Worm (Caenorhabditis elegans) whole organism, midembryonic: ENCODE data around the gene atln-1.
"Not testable (repeated sequence)": the region's sequence is repeated elsewhere in the genome, so short reads cannot be mapped to it uniquely, and the experiment has no call there.

Source experiments
- T22C8.4 ChIP-seq: fragments of 200-800 bp; sonication (Bioruptor generic); IDR thresholded peaks from 2 replicates; pipeline ENCODE4 v1.3.6; 2022; ENCODE audit warnings: missing genetic modification characterization, missing compliant biosample characterization
- cog-1 ChIP-seq: sonication (generic microtip); optimal IDR thresholded peaks from 2 replicates; lab custom pipeline; 2016; ENCODE audit warnings: missing genetic modification characterization, missing compliant biosample characterization
- flt-1 ChIP-seq: fragments of 200-800 bp; sonication (Bioruptor generic); IDR thresholded peaks from 2 replicates; pipeline ENCODE4 v1.3.6; 2022; ENCODE audit warnings: missing genetic modification characterization, missing compliant biosample characterization
- klf-2 ChIP-seq: fragments of 200-800 bp; sonication (Bioruptor generic); conservative IDR thresholded peaks from 2 replicates; pipeline ENCODE4 v1.3.6; 2022; ENCODE audit warnings: missing genetic modification reagents, missing genetic modification characterization, missing compliant biosample characterization
- med-1 ChIP-seq: sonication (generic microtip); optimal IDR thresholded peaks from 2 replicates; lab custom pipeline; 2017; ENCODE audit warnings: missing genetic modification characterization, mild to moderate bottlenecking, missing compliant biosample characterization, antibody characterized with exemption, missing genetic modification reagents; ENCODE audit not compliant: insufficient read depth
- ref-1 ChIP-seq: fragments of 200-800 bp; sonication (Bioruptor generic); conservative IDR thresholded peaks from 2 replicates; pipeline ENCODE4 v1.3.6; 2022; ENCODE audit warnings: missing genetic modification reagents, missing genetic modification characterization, missing compliant biosample characterization
- tab-1 ChIP-seq: fragments of 200-800 bp; sonication (Bioruptor generic); IDR thresholded peaks from 2 replicates; pipeline ENCODE4 v1.3.6; 2022; ENCODE audit warnings: missing genetic modification characterization, missing compliant biosample characterization
- ztf-23 ChIP-seq: fragments of 200-800 bp; sonication (Bioruptor generic); IDR thresholded peaks from 2 replicates; pipeline ENCODE4 v1.3.6; 2022; ENCODE audit warnings: missing genetic modification reagents, missing genetic modification characterization, missing compliant biosample characterization
- ztf-29 ChIP-seq: fragments of 200-800 bp; sonication (Bioruptor generic); IDR thresholded peaks from 2 replicates; pipeline ENCODE4 v1.3.6; 2022; ENCODE audit warnings: missing genetic modification reagents, missing genetic modification characterization, missing compliant biosample characterization

The atln-1 gene

ce11 chrIV:2799389-2799788, 10.9 kb downstream of the atln-1 start, which contains the start of gene Y54G2A.10:
Y54G2A.10 (plus strand) TSS chrIV:2799689.
- no peak for TF ChIP-seq flt-1 (GFP tag; lab: Robert Waterston, UW)
- no peak for TF ChIP-seq ref-1 (GFP tag; lab: Robert Waterston, UW)
- no peak for TF ChIP-seq tab-1 (GFP tag; lab: Robert Waterston, UW)
- TF ChIP-seq ztf-29 (GFP tag; lab: Robert Waterston, UW): no peak
- TF ChIP-seq T22C8.4 (GFP tag; lab: Robert Waterston, UW): no peak
- no peak for TF ChIP-seq ztf-23 (GFP tag; lab: Robert Waterston, UW)
- TF ChIP-seq cog-1 (tag; lab: Kevin White, UChicago): no peak
- no peak for TF ChIP-seq med-1 (GFP tag; lab: Kevin White, UChicago)

ce11 chrIV:2799890-2800289, 11.4 kb downstream of the atln-1 start:
- TF ChIP-seq ztf-23 (GFP tag; lab: Robert Waterston, UW) (no peak), flt-1 (GFP tag; lab: Robert Waterston, UW) (no peak), cog-1 (tag; lab: Kevin White, UChicago) (no peak), tab-1 (GFP tag; lab: Robert Waterston, UW) (no peak), ztf-29 (GFP tag; lab: Robert Waterston, UW) (no peak), T22C8.4 (GFP tag; lab: Robert Waterston, UW) (no peak), med-1 (GFP tag; lab: Kevin White, UChicago) (no peak), ref-1 (GFP tag; lab: Robert Waterston, UW) (no peak), klf-2 (GFP tag; lab: Robert Waterston, UW) (no peak)

- TF ChIP-seq ztf-29 (GFP tag; lab: Robert Waterston, UW): peak; percentile 55; the same call in 1 of the 2 replicates
- peak; percentile 69; the same call in 1 of the 2 replicates for TF ChIP-seq tab-1 (GFP tag; lab: Robert Waterston, UW)
- TF ChIP-seq flt-1 (GFP tag; lab: Robert Waterston, UW): no peak
- peak; percentile 69; the same call in 1 of the 2 replicates for TF ChIP-seq ztf-23 (GFP tag; lab: Robert Waterston, UW)
- no peak for TF ChIP-seq ref-1 (GFP tag; lab: Robert Waterston, UW)
Observed at ce11 chrIV:2801004-2801403, 12.5 kb downstream of the atln-1 start.

- not testable (repeated sequence) for TF ChIP-seq klf-2, ztf-23, tab-1 (GFP tag; lab: Robert Waterston, UW)
Observed at ce11 chrIV:2801558-2801957, 13.1 kb downstream of the atln-1 start, which contains the start of gene Y54G2A.44. Y54G2A.44 (plus strand) TSS chrIV:2801858.

ce11 chrIV:2802193-2802592, 13.7 kb downstream of the atln-1 start:
- peak; percentile 75; the same call in 1 of the 2 replicates for TF ChIP-seq tab-1 (GFP tag; lab: Robert Waterston, UW)
- TF ChIP-seq flt-1 (GFP tag; lab: Robert Waterston, UW): peak; percentile 63
- TF ChIP-seq ref-1 (GFP tag; lab: Robert Waterston, UW): peak; percentile 54; the same call in 1 of the 2 replicates
- 0 out of 2 replicates have a peak, but pooled peaks have one; percentile 14 for TF ChIP-seq ztf-29 (GFP tag; lab: Robert Waterston, UW)
- TF ChIP-seq klf-2 (GFP tag; lab: Robert Waterston, UW): peak; percentile 61; the same call in 1 of the 2 replicates
- no peak for TF ChIP-seq cog-1 (tag; lab: Kevin White, UChicago)
- peak; percentile 74; the same call in 1 of the 2 replicates for TF ChIP-seq ztf-23 (GFP tag; lab: Robert Waterston, UW)
- no peak for TF ChIP-seq med-1 (GFP tag; lab: Kevin White, UChicago)
- no peak for TF ChIP-seq T22C8.4 (GFP tag; lab: Robert Waterston, UW)

- TF ChIP-seq T22C8.4 (GFP tag; lab: Robert Waterston, UW) (no peak), flt-1 (GFP tag; lab: Robert Waterston, UW) (no peak), ref-1 (GFP tag; lab: Robert Waterston, UW) (no peak), ztf-23 (GFP tag; lab: Robert Waterston, UW) (no peak), ztf-29 (GFP tag; lab: Robert Waterston, UW) (no peak), tab-1 (GFP tag; lab: Robert Waterston, UW) (no peak), cog-1 (tag; lab: Kevin White, UChicago) (no peak), klf-2 (GFP tag; lab: Robert Waterston, UW) (no peak), med-1 (GFP tag; lab: Kevin White, UChicago) (no peak)
Observed at ce11 chrIV:2803652-2804051, 15.2 kb downstream of the atln-1 start, which contains the start of gene Y54G2A.32. Y54G2A.32 (plus strand) TSS chrIV:2803952.

ce11 chrIV:2805525-2805924, 17.0 kb downstream of the atln-1 start, which contains the start of gene Y54G2A.45:
Y54G2A.45 (plus strand) TSS chrIV:2805857.
- TF ChIP-seq cog-1 (tag; lab: Kevin White, UChicago): peak; percentile 39
- TF ChIP-seq ztf-23 (GFP tag; lab: Robert Waterston, UW): peak; percentile 74
- no peak for TF ChIP-seq ztf-29 (GFP tag; lab: Robert Waterston, UW)
- peak; percentile 82 for TF ChIP-seq tab-1 (GFP tag; lab: Robert Waterston, UW)
- no peak for TF ChIP-seq klf-2 (GFP tag; lab: Robert Waterston, UW)
- peak; percentile 65 for TF ChIP-seq T22C8.4 (GFP tag; lab: Robert Waterston, UW)
- TF ChIP-seq ref-1 (GFP tag; lab: Robert Waterston, UW): peak; percentile 69
- no peak for TF ChIP-seq med-1 (GFP tag; lab: Kevin White, UChicago)
- TF ChIP-seq flt-1 (GFP tag; lab: Robert Waterston, UW): peak; percentile 90

ce11 chrIV:2808154-2808553, 19.7 kb downstream of the atln-1 start:
- TF ChIP-seq T22C8.4 (GFP tag; lab: Robert Waterston, UW) (no peak), flt-1 (GFP tag; lab: Robert Waterston, UW) (peak; percentile 44; the same call in 1 of the 2 replicates), cog-1 (tag; lab: Kevin White, UChicago) (no peak), ref-1 (GFP tag; lab: Robert Waterston, UW) (no peak), ztf-29 (GFP tag; lab: Robert Waterston, UW) (no peak), med-1 (GFP tag; lab: Kevin White, UChicago) (no peak), ztf-23 (GFP tag; lab: Robert Waterston, UW) (no peak; the same call in 1 of the 2 replicates), tab-1 (GFP tag; lab: Robert Waterston, UW) (0 out of 2 replicates have a peak, but pooled peaks have one; percentile 58), klf-2 (GFP tag; lab: Robert Waterston, UW) (no peak)
